Worm (Caenorhabditis elegans): ENCODE measurements around the gene sri-70.

ce11 chrV:17272112-17272511 is 30.7 kb upstream of the sri-70 start:
- TF ChIP-seq ama-1 (optimal IDR thresholded peaks at IDR 0.05) (no peak), ceh-45 (GFP tag; IDR thresholded peaks at IDR 0.05) (no peak), tbx-2 (tag; optimal IDR thresholded peaks at IDR 0.05) (no peak), C08G9.2 (tag; optimal IDR thresholded peaks at IDR 0.05) (no peak), hlh-6 (tag; optimal IDR thresholded peaks at IDR 0.05) (no peak), che-1 (tag; optimal IDR thresholded peaks at IDR 0.05) (no peak), K09A11.1 (tag; optimal IDR thresholded peaks at IDR 0.05; ENCODE audit: insufficient read depth) (no peak), lim-6 (tag; optimal IDR thresholded peaks at IDR 0.05) (no peak), unc-55 (GFP tag; optimal IDR thresholded peaks at IDR 0.05) (no peak), pag-3 (tag; optimal IDR thresholded peaks at IDR 0.05; ENCODE audit: borderline replicate concordance) (no peak)
